Fruit fly (Drosophila melanogaster): ENCODE results near the gene CG34426.

DNA sequence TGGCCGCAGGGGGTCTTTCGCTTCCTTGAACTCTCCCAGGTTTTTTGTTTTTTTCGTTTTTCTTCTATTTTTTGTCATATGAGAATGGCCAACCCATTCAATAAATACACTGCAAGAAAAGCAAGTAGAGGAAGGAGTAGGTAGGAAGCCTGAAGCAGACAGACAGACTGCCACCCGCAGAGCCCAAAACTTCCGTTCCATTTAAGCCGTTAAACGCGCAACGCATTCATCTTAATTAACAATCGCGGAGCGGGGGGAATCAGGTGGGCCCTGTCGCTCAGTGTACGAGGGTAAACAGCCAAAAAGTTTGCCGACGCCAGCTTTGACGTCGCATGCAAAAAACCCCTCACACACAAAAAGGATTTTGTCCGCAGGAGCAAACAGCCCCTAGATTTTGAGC lies 50.6 kb downstream of the CG34426 start:
- TF ChIP-seq CTCF (optimal IDR thresholded peaks at IDR 0.05) (no peak), CG8478 (optimal IDR thresholded peaks at IDR 0.05) (no peak)

Data from S2 (cell line).